Worm (Caenorhabditis elegans) whole organism, early embryonic: ENCODE measurements around the gene dmsr-9.

Source experiments
- ama-1 ChIP-seq: fragments of 150-350 bp; optimal IDR thresholded peaks from 2 replicates; lab custom pipeline; 2014
- flt-1 ChIP-seq: fragments of 200-800 bp; sonication (Bioruptor generic); IDR thresholded peaks from 2 replicates; pipeline ENCODE4 v1.3.6; 2022; ENCODE audit warnings: missing genetic modification characterization, missing compliant biosample characterization

DNA sequence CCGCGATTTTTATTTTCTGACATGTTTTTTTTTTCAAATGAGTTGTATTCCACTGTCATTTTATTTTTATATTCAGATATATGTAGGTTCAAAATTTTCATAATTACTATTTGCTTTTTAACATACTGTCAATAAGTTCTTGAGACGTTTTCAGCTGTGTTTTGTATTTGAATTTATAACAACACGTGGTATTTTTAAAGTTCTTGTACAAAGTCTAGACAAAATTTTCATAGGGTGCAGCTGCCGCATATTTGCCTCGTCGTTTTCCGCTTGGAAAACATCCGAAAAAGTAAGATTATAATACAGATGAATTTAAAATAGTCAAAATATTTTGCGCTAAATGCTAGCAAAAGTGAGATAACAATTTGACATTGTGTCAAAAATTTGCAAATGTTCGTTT, 29.3 kb upstream of the dmsr-9 start, which contains the start of gene dmsr-15:
- TF ChIP-seq ama-1 (lab: Kevin White, UChicago) (no peak), flt-1 (GFP tag; lab: Robert Waterston, UW) (no peak)
